Fruit fly (Drosophila melanogaster) whole organism, embryonic: Measurements from ENCODE around the gene Pgant8.

Source experiments
- Abd-B ChIP-seq: fragments of 200-800 bp; sonication (Bioruptor generic); optimal IDR thresholded peaks from 2 replicates; lab custom pipeline; 2018; ENCODE audit warnings: missing biosample characterization, mild to moderate bottlenecking, missing genetic modification characterization, moderate library complexity
- Blimp-1 ChIP-seq: fragments of 200-800 bp; sonication (Bioruptor generic); optimal IDR thresholded peaks from 3 replicates; lab custom pipeline; 2018; ENCODE audit warnings: missing biosample characterization, missing genetic modification characterization, mild to moderate bottlenecking, moderate library complexity, missing genetic modification reagents
- Bteb2 ChIP-seq: fragments of 200-800 bp; sonication (Bioruptor generic); optimal IDR thresholded peaks from 2 replicates; lab custom pipeline; 2016; ENCODE audit warnings: missing biosample characterization, missing genetic modification characterization
- C15 ChIP-seq: fragments of 200-800 bp; sonication (Bioruptor generic); IDR thresholded peaks from 3 replicates; pipeline ENCODE4 v1.3.6; 2022; ENCODE audit warnings: missing biosample characterization, missing genetic modification characterization
- CG10209 ChIP-seq: fragments of 200-800 bp; sonication (Bioruptor generic); optimal IDR thresholded peaks from 3 replicates; lab custom pipeline; 2017; ENCODE audit warnings: missing biosample characterization, mild to moderate bottlenecking, missing genetic modification characterization, missing genetic modification reagents
- CG11696 ChIP-seq: fragments of 200-800 bp; sonication (Bioruptor generic); IDR thresholded peaks from 2 replicates; pipeline ENCODE4 v1.3.6; 2022; ENCODE audit warnings: missing biosample characterization, missing genetic modification characterization
- CG12104 ChIP-seq: fragments of 200-800 bp; sonication (Bioruptor generic); optimal IDR thresholded peaks from 3 replicates; lab custom pipeline; 2016; ENCODE audit warnings: missing biosample characterization, missing genetic modification characterization
- CG14050 ChIP-seq: fragments of 200-800 bp; sonication (Bioruptor generic); IDR thresholded peaks from 3 replicates; pipeline ENCODE4 v1.3.6; 2022; ENCODE audit warnings: missing biosample characterization, missing genetic modification characterization
- CG1529 ChIP-seq: fragments of 200-800 bp; sonication (Bioruptor generic); optimal IDR thresholded peaks from 3 replicates; lab custom pipeline; 2018; ENCODE audit warnings: missing biosample characterization, missing genetic modification characterization
- CG17361 ChIP-seq: fragments of 200-800 bp; sonication (Bioruptor generic); IDR thresholded peaks from 3 replicates; pipeline ENCODE4 v1.3.6; 2022; ENCODE audit warnings: missing biosample characterization, missing genetic modification characterization
- CG18011 ChIP-seq: fragments of 200-800 bp; sonication (Bioruptor generic); optimal IDR thresholded peaks from 2 replicates; lab custom pipeline; 2017; ENCODE audit warnings: missing biosample characterization, missing genetic modification characterization, mild to moderate bottlenecking, moderate library complexity, missing genotype
- CG1832 ChIP-seq: fragments of 200-800 bp; sonication (Bioruptor generic); optimal IDR thresholded peaks from 2 replicates; lab custom pipeline; 2017; ENCODE audit warnings: missing biosample characterization, mild to moderate bottlenecking, missing genetic modification characterization, inconsistent platforms
- CG2875 ChIP-seq: fragments of 200-800 bp; sonication (Bioruptor generic); optimal IDR thresholded peaks from 2 replicates; lab custom pipeline; 2017; ENCODE audit warnings: missing biosample characterization, mild to moderate bottlenecking, missing genetic modification characterization, missing genetic modification reagents
- CG3838 ChIP-seq: fragments of 200-800 bp; sonication (Bioruptor generic); optimal IDR thresholded peaks from 3 replicates; lab custom pipeline; 2016; ENCODE audit warnings: missing biosample characterization, missing genetic modification characterization
- CG4360 ChIP-seq: fragments of 200-800 bp; sonication (Bioruptor generic); IDR thresholded peaks from 2 replicates; pipeline ENCODE4 v1.3.6; 2022; ENCODE audit warnings: missing biosample characterization, missing genetic modification characterization
- CG4404 ChIP-seq: fragments of 200-800 bp; sonication (Bioruptor generic); IDR thresholded peaks from 2 replicates; pipeline ENCODE4 v1.3.6; 2022; ENCODE audit warnings: missing biosample characterization, missing genetic modification characterization
- CG4617 ChIP-seq: fragments of 200-800 bp; sonication (Bioruptor generic); optimal IDR thresholded peaks from 3 replicates; lab custom pipeline; 2016; ENCODE audit warnings: missing biosample characterization, missing genetic modification characterization, borderline replicate concordance
- CG5953 ChIP-seq: fragments of 200-800 bp; sonication (Bioruptor generic); IDR thresholded peaks from 2 replicates; pipeline ENCODE4 v1.3.6; 2022; ENCODE audit warnings: missing biosample characterization, missing genetic modification characterization
- CG7271 ChIP-seq: fragments of 200-800 bp; sonication (Bioruptor generic); optimal IDR thresholded peaks from 2 replicates; lab custom pipeline; 2018; ENCODE audit warnings: missing biosample characterization, mild to moderate bottlenecking, missing genetic modification characterization, moderate library complexity
- CG7372 ChIP-seq: fragments of 200-800 bp; sonication (Bioruptor generic); IDR thresholded peaks from 2 replicates; pipeline ENCODE4 v1.3.6; 2022; ENCODE audit warnings: missing biosample characterization, missing genetic modification characterization
- CG9609 ChIP-seq: fragments of 200-800 bp; sonication (Bioruptor generic); optimal IDR thresholded peaks from 3 replicates; lab custom pipeline; 2016; ENCODE audit warnings: missing biosample characterization, missing genetic modification characterization
- Chrac-16 ChIP-seq: fragments of 200-800 bp; sonication (Bioruptor generic); optimal IDR thresholded peaks from 3 replicates; lab custom pipeline; 2016; ENCODE audit warnings: missing biosample characterization, missing genetic modification characterization
- D ChIP-seq, 2 experiments: fragments of 200-800 bp in 1 of 2; fragments of >200 bp in 1 of 2; sonication (Bioruptor generic) in 1 of 2; optimal IDR thresholded peaks; 2 replicates in 1 of 2; 3 replicates in 1 of 2; lab custom pipeline; 2017; ENCODE audit warnings: mild to moderate bottlenecking in 1 of 2, missing biosample characterization in 1 of 2, missing genetic modification characterization in 1 of 2, missing genetic modification reagents in 1 of 2
- Dek ChIP-seq: fragments of 200-800 bp; sonication (Bioruptor generic); optimal IDR thresholded peaks from 3 replicates; lab custom pipeline; 2019; ENCODE audit warnings: missing biosample characterization, mild to moderate bottlenecking, missing genetic modification characterization, moderate library complexity
- E2f1 ChIP-seq: fragments of 200-800 bp; sonication (Bioruptor generic); IDR thresholded peaks from 2 replicates; pipeline ENCODE4 v1.3.6; 2022; ENCODE audit warnings: missing biosample characterization, missing genetic modification characterization
- H2.0 ChIP-seq: fragments of 200-800 bp; sonication (Bioruptor generic); IDR thresholded peaks from 2 replicates; pipeline ENCODE4 v1.3.6; 2022; ENCODE audit warnings: missing biosample characterization, missing genetic modification characterization
- Lpt ChIP-seq: fragments of >200 bp; optimal IDR thresholded peaks from 2 replicates; lab custom pipeline; 2018; ENCODE audit warnings: missing biosample characterization, missing genetic modification characterization
- NC2β ChIP-seq: fragments of 200-800 bp; sonication (Bioruptor generic); optimal IDR thresholded peaks from 2 replicates; lab custom pipeline; 2016; ENCODE audit warnings: missing biosample characterization, missing genetic modification characterization
- NK7.1 ChIP-seq: fragments of 200-800 bp; sonication (Bioruptor generic); optimal IDR thresholded peaks from 3 replicates; lab custom pipeline; 2016; ENCODE audit warnings: missing biosample characterization, missing genetic modification characterization
- Sin3A ChIP-seq: fragments of >200 bp; optimal IDR thresholded peaks from 2 replicates; lab custom pipeline; 2018
- Sry-δ ChIP-seq: fragments of 200-800 bp; sonication (Bioruptor generic); optimal IDR thresholded peaks from 2 replicates; lab custom pipeline; 2016; ENCODE audit warnings: missing biosample characterization, missing genetic modification characterization
- Tbp ChIP-seq: fragments of >200 bp; optimal IDR thresholded peaks from 2 replicates; lab custom pipeline; 2018; ENCODE audit warnings: missing biosample characterization, missing genetic modification characterization
- aop ChIP-seq: fragments of 200-800 bp; sonication (Bioruptor generic); IDR thresholded peaks from 2 replicates; pipeline ENCODE4 v1.3.6; 2022; ENCODE audit warnings: missing biosample characterization, missing genetic modification characterization
- bowl ChIP-seq: fragments of 200-800 bp; sonication (Bioruptor generic); IDR thresholded peaks from 2 replicates; pipeline ENCODE4 v1.3.6; 2022; ENCODE audit warnings: missing biosample characterization, missing genetic modification characterization
- cas ChIP-seq: fragments of 200-800 bp; sonication (Bioruptor generic); IDR thresholded peaks from 2 replicates; pipeline ENCODE4 v1.3.6; 2022; ENCODE audit warnings: missing biosample characterization, missing genetic modification characterization
- ci ChIP-seq: fragments of 200-800 bp; sonication (Bioruptor generic); IDR thresholded peaks from 3 replicates; pipeline ENCODE4 v1.3.6; 2022; ENCODE audit warnings: missing biosample characterization, missing genetic modification characterization
- crc ChIP-seq: fragments of 200-800 bp; sonication (Bioruptor generic); optimal IDR thresholded peaks from 2 replicates; lab custom pipeline; 2016; ENCODE audit warnings: missing biosample characterization, missing genetic modification characterization
- da ChIP-seq: fragments of 200-800 bp; sonication (Bioruptor generic); optimal IDR thresholded peaks from 2 replicates; lab custom pipeline; 2016; ENCODE audit warnings: missing biosample characterization, missing genetic modification characterization
- disco-r ChIP-seq: fragments of 200-800 bp; sonication (Bioruptor generic); optimal IDR thresholded peaks from 2 replicates; lab custom pipeline; 2016; ENCODE audit warnings: missing biosample characterization, missing genetic modification characterization
- en ChIP-seq: fragments of 200-800 bp; sonication (Bioruptor generic); optimal IDR thresholded peaks from 2 replicates; lab custom pipeline; 2016; ENCODE audit warnings: missing biosample characterization, missing genetic modification characterization
- gsb ChIP-seq: fragments of 200-800 bp; sonication (Bioruptor generic); IDR thresholded peaks from 2 replicates; pipeline ENCODE4 v1.3.6; 2022; ENCODE audit warnings: missing biosample characterization, missing genetic modification characterization
- h ChIP-seq: fragments of >200 bp; optimal IDR thresholded peaks from 2 replicates; lab custom pipeline; 2017
- hbn ChIP-seq: fragments of 200-800 bp; sonication (Bioruptor generic); IDR thresholded peaks from 2 replicates; pipeline ENCODE4 v1.3.6; 2022; ENCODE audit warnings: missing biosample characterization, missing genetic modification characterization; ENCODE audit not compliant: partially characterized antibody
- kay ChIP-seq: fragments of 200-800 bp; sonication (Bioruptor generic); optimal IDR thresholded peaks from 2 replicates; lab custom pipeline; 2016; ENCODE audit warnings: missing biosample characterization, missing genetic modification characterization
- lab ChIP-seq: fragments of 200-800 bp; sonication (Bioruptor generic); optimal IDR thresholded peaks from 3 replicates; lab custom pipeline; 2017; ENCODE audit warnings: missing biosample characterization, missing genetic modification characterization, mild to moderate bottlenecking, moderate library complexity, missing genetic modification reagents
- pfk ChIP-seq: fragments of 200-800 bp; sonication (Bioruptor generic); optimal IDR thresholded peaks from 2 replicates; lab custom pipeline; 2018; ENCODE audit warnings: missing biosample characterization, mild to moderate bottlenecking, missing genetic modification characterization, moderate library complexity
- psq ChIP-seq: fragments of 200-800 bp; sonication (Bioruptor generic); optimal IDR thresholded peaks from 2 replicates; lab custom pipeline; 2017; ENCODE audit warnings: missing biosample characterization, missing genetic modification characterization
- sqz ChIP-seq: fragments of 200-800 bp; sonication (Bioruptor generic); optimal IDR thresholded peaks from 3 replicates; lab custom pipeline; 2018; ENCODE audit warnings: missing biosample characterization, mild to moderate bottlenecking, missing genetic modification characterization
- tin ChIP-seq: fragments of 200-800 bp; sonication (Bioruptor generic); optimal IDR thresholded peaks from 3 replicates; lab custom pipeline; 2016; ENCODE audit warnings: missing biosample characterization, missing genetic modification characterization
- toy ChIP-seq: fragments of 200-800 bp; sonication (Bioruptor generic); IDR thresholded peaks from 2 replicates; pipeline ENCODE4 v1.3.6; 2022; ENCODE audit warnings: missing biosample characterization, missing genetic modification characterization
- unc-4 ChIP-seq: fragments of 200-800 bp; sonication (Bioruptor generic); IDR thresholded peaks from 2 replicates; pipeline ENCODE4 v1.3.6; 2022; ENCODE audit warnings: missing biosample characterization, missing genetic modification characterization; ENCODE audit not compliant: partially characterized antibody
- vnd ChIP-seq: fragments of 200-800 bp; sonication (Bioruptor generic); IDR thresholded peaks from 3 replicates; pipeline ENCODE4 v1.3.6; 2022; ENCODE audit warnings: missing biosample characterization, missing genetic modification characterization; ENCODE audit not compliant: partially characterized antibody

The Pgant8 gene

DNA sequence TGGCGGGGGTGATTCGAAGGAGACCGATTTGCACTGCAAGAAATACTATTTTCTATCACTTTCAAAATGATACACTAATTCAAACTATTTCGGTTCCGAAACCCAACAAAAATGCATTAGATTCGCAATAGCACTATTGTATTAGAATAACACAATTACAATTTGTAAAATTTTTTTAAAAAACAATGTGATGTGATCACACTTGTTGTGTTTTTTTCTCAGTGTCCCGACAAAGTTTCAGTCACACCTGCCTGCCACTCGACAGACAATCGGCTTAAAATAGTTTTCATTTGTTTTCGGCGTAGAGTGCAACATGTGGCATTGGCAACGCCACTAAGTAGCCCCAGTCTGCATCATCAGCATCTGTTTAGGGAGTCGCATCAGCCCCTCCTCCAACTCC, 8.6 kb upstream of the Pgant8 start (continued):
- TF ChIP-seq hbn (GFP tag; lab: Robert Waterston, UW), result no peak
- 0 out of 2 replicates have a peak, but pooled peaks have one; percentile 21 for TF ChIP-seq CG7372 (GFP tag; lab: Robert Waterston, UW)
- peak; percentile 50 for TF ChIP-seq CG9609 (GFP tag; lab: Kevin White, UChicago)
- peak; percentile 28 for TF ChIP-seq CG4617 (GFP tag; lab: Kevin White, UChicago)
- no peak for TF ChIP-seq en (GFP tag; lab: Kevin White, UChicago)
- no peak for TF ChIP-seq Dek (tag; lab: Kevin White, UChicago)
- no peak for TF ChIP-seq vnd (GFP tag; lab: Robert Waterston, UW)
- peak; percentile 54 for TF ChIP-seq Abd-B
- no peak for TF ChIP-seq aop (GFP tag; lab: Robert Waterston, UW)
- TF ChIP-seq NC2β (GFP tag; lab: Kevin White, UChicago), result peak; percentile 74
- TF ChIP-seq CG1529 (GFP tag; lab: Kevin White, UChicago), result peak; percentile 66
- TF ChIP-seq CG4360 (GFP tag; lab: Robert Waterston, UW), result 0 out of 2 replicates have a peak, but pooled peaks have one; percentile 39
- peak; percentile 38 for TF ChIP-seq sqz (GFP tag; lab: Kevin White, UChicago)
- TF ChIP-seq Sry-δ, result peak; percentile 21
- TF ChIP-seq CG5953 (GFP tag; lab: Robert Waterston, UW), result no peak
- TF ChIP-seq da (GFP tag; lab: Kevin White, UChicago), result peak; percentile 66
- no peak for TF ChIP-seq cas (GFP tag; lab: Robert Waterston, UW)
- no peak for TF ChIP-seq toy (GFP tag; lab: Robert Waterston, UW)
- TF ChIP-seq CG1832 (GFP tag; lab: Kevin White, UChicago), result no peak
- TF ChIP-seq CG3838 (GFP tag; lab: Kevin White, UChicago), result no peak
- no peak for TF ChIP-seq h
- TF ChIP-seq H2.0, result peak; percentile 30; the same call in 1 of the 2 replicates
- no peak for TF ChIP-seq CG14050 (GFP tag; lab: Robert Waterston, UW)
- TF ChIP-seq D (optimal IDR thresholded peaks at IDR 0.05; lab: Kevin White, UChicago), result no peak
- peak; percentile 78 for TF ChIP-seq D (GFP tag; optimal IDR thresholded peaks at IDR 0.05; lab: Kevin White, UChicago)
- peak; percentile 13 for TF ChIP-seq disco-r (GFP tag; lab: Kevin White, UChicago)
- TF ChIP-seq Sin3A (lab: Kevin White, UChicago), result no peak
- no peak for TF ChIP-seq Tbp (GFP tag; lab: Kevin White, UChicago)
- peak; percentile 78 for TF ChIP-seq Blimp-1 (GFP tag; lab: Kevin White, UChicago)
- TF ChIP-seq ci (GFP tag; lab: Robert Waterston, UW), result peak; percentile 62; the same call in 2 of the 3 replicates
- TF ChIP-seq CG2875 (GFP tag; lab: Kevin White, UChicago), result peak; percentile 74
- peak; percentile 78 for TF ChIP-seq tin (GFP tag; lab: Kevin White, UChicago)
- TF ChIP-seq Lpt (GFP tag; lab: Kevin White, UChicago), result no peak
- TF ChIP-seq CG10209 (GFP tag; lab: Kevin White, UChicago), result peak; percentile 65
- peak; percentile 73 for TF ChIP-seq CG4404 (GFP tag; lab: Robert Waterston, UW)
- no peak for TF ChIP-seq bowl (GFP tag; lab: Robert Waterston, UW)
- TF ChIP-seq E2f1 (GFP tag; lab: Robert Waterston, UW), result 0 out of 2 replicates have a peak, but pooled peaks have one; percentile 37
- TF ChIP-seq Bteb2 (GFP tag; lab: Kevin White, UChicago), result peak; percentile 4
- peak; percentile 29 for TF ChIP-seq CG7271 (tag; lab: Kevin White, UChicago)
- peak; percentile 18 for TF ChIP-seq crc (GFP tag; lab: Kevin White, UChicago)
- peak; percentile 74 for TF ChIP-seq Chrac-16 (GFP tag; lab: Kevin White, UChicago)
- TF ChIP-seq pfk (GFP tag; lab: Kevin White, UChicago), result no peak
- TF ChIP-seq CG17361 (GFP tag; lab: Robert Waterston, UW), result peak; percentile 81
- TF ChIP-seq psq, result no peak
- no peak for TF ChIP-seq unc-4 (GFP tag; lab: Robert Waterston, UW)
- TF ChIP-seq CG12104, result no peak
- peak; percentile 38 for TF ChIP-seq CG11696
- no peak for TF ChIP-seq gsb (GFP tag; lab: Robert Waterston, UW)
- TF ChIP-seq NK7.1 (GFP tag; lab: Kevin White, UChicago), result peak; percentile 5
- TF ChIP-seq kay (GFP tag; lab: Kevin White, UChicago), result no peak
- TF ChIP-seq lab (GFP tag; lab: Kevin White, UChicago), result peak; percentile 7
- no peak for TF ChIP-seq CG18011 (GFP tag; lab: Kevin White, UChicago)
- TF ChIP-seq C15 (GFP tag; lab: Robert Waterston, UW), result no peak
